Worm (Caenorhabditis elegans) whole organism, L4 larva: ENCODE results near the gene acy-2.

ENCODE experiments used
- D1046.2 ChIP-seq: fragments of 200-800 bp; sonication (Bioruptor generic); IDR thresholded peaks from 2 replicates; pipeline ENCODE4 v1.3.6; 2022; ENCODE audit warnings: missing genetic modification characterization, missing compliant biosample characterization
- F10B5.3 ChIP-seq: sonication (generic microtip); optimal IDR thresholded peaks from 2 replicates; lab custom pipeline; 2016; ENCODE audit warnings: mild to moderate bottlenecking, missing genetic modification characterization, missing compliant biosample characterization
- F26F4.8 ChIP-seq: fragments of 200-800 bp; sonication (Bioruptor generic); conservative IDR thresholded peaks from 2 replicates; pipeline ENCODE4 v1.3.6; 2022; ENCODE audit warnings: missing genetic modification characterization, missing compliant biosample characterization
- F49E8.2 ChIP-seq: sonication (generic microtip); optimal IDR thresholded peaks from 2 replicates; lab custom pipeline; 2016; ENCODE audit warnings: missing compliant biosample characterization, mild to moderate bottlenecking, missing genetic modification characterization, borderline replicate concordance
- Y5F2A.4 ChIP-seq: fragments of 200-800 bp; sonication (Bioruptor generic); optimal IDR thresholded peaks from 2 replicates; lab custom pipeline; 2018; ENCODE audit warnings: mild to moderate bottlenecking, missing genetic modification characterization, missing compliant biosample characterization
- Y75B8A.6 ChIP-seq: fragments of 200-800 bp; sonication (Bioruptor generic); IDR thresholded peaks from 2 replicates; pipeline ENCODE4 v1.3.6; 2022; ENCODE audit warnings: missing genetic modification reagents, missing genetic modification characterization, missing compliant biosample characterization
- ZK546.5 ChIP-seq, 2 experiments: sonication (generic microtip); optimal IDR thresholded peaks; 2 replicates each; lab custom pipeline; 2017; ENCODE audit warnings: missing biosample characterization in 2 of 2, missing genetic modification characterization in 2 of 2
- aha-1 ChIP-seq: fragments of 150-350 bp; peaks from one replicate; lab custom pipeline; 2014; ENCODE audit warnings: missing biosample characterization, missing genetic modification characterization
- arid-1 ChIP-seq: fragments of 200-800 bp; sonication (Bioruptor generic); conservative IDR thresholded peaks from 2 replicates; pipeline ENCODE4 v1.3.6; 2022; ENCODE audit warnings: missing genetic modification reagents, missing genetic modification characterization, missing compliant biosample characterization
- ceh-32 ChIP-seq: sonication (generic microtip); optimal IDR thresholded peaks from 2 replicates; lab custom pipeline; 2016; ENCODE audit warnings: mild to moderate bottlenecking, missing genetic modification characterization, missing compliant biosample characterization; ENCODE audit not compliant: poor library complexity
- ceh-44 ChIP-seq: fragments of 200-800 bp; sonication (Bioruptor generic); IDR thresholded peaks from 2 replicates; pipeline ENCODE4 v1.3.6; 2022; ENCODE audit warnings: missing genetic modification reagents, missing genetic modification characterization, missing compliant biosample characterization
- ceh-62 ChIP-seq: sonication (generic microtip); optimal IDR thresholded peaks from 2 replicates; lab custom pipeline; 2017; ENCODE audit warnings: missing biosample characterization, missing genetic modification characterization
- ces-1 ChIP-seq: fragments of 150-350 bp; sonication (generic microtip); optimal IDR thresholded peaks from 4 replicates; lab custom pipeline; 2014; ENCODE audit warnings: missing biosample characterization, missing genetic modification reagents, missing genetic modification characterization
- duxl-1 ChIP-seq: sonication (generic microtip); optimal IDR thresholded peaks from 2 replicates; lab custom pipeline; 2016; ENCODE audit warnings: mild to moderate bottlenecking, missing genetic modification characterization, moderate library complexity, missing compliant biosample characterization; ENCODE audit not compliant: poor library complexity
- dve-1 ChIP-seq: sonication (generic microtip); optimal IDR thresholded peaks from 2 replicates; lab custom pipeline; 2017; ENCODE audit warnings: antibody characterized with exemption, mild to moderate bottlenecking, missing genetic modification characterization, missing compliant biosample characterization; ENCODE audit not compliant: insufficient read depth
- egl-27 ChIP-seq: sonication (generic microtip); optimal IDR thresholded peaks from 3 replicates; lab custom pipeline; 2017; ENCODE audit warnings: missing biosample characterization, missing genetic modification reagents, missing genetic modification characterization
- fkh-10 ChIP-seq: fragments of 150-350 bp; optimal IDR thresholded peaks from 2 replicates; lab custom pipeline; 2014; ENCODE audit warnings: missing biosample characterization, missing genetic modification reagents, missing genetic modification characterization
- fos-1 ChIP-seq: fragments of 150-350 bp; optimal IDR thresholded peaks from 2 replicates; lab custom pipeline; 2014; ENCODE audit warnings: missing biosample characterization, missing genetic modification characterization
- hif-1 ChIP-seq, 2 experiments: sonication (generic microtip); optimal IDR thresholded peaks; 2 replicates each; lab custom pipeline; 2016 to 2017; ENCODE audit warnings: missing compliant biosample characterization in 2 of 2, missing genetic modification characterization in 2 of 2, missing genetic modification reagents in 2 of 2, missing genotype in 2 of 2, mild to moderate bottlenecking in 1 of 2
- hlh-11 ChIP-seq: fragments of 200-800 bp; sonication (Bioruptor generic); optimal IDR thresholded peaks from 2 replicates; lab custom pipeline; 2018; ENCODE audit warnings: mild to moderate bottlenecking, missing genetic modification characterization, missing compliant biosample characterization
- lin-1 ChIP-seq: fragments of 200-800 bp; sonication (Bioruptor generic); IDR thresholded peaks from 2 replicates; pipeline ENCODE4 v1.3.6; 2022; ENCODE audit warnings: missing genetic modification reagents, missing genetic modification characterization, missing compliant biosample characterization
- lin-13 ChIP-seq: fragments of 150-350 bp; optimal IDR thresholded peaks from 2 replicates; lab custom pipeline; 2014; ENCODE audit warnings: missing biosample characterization, missing genetic modification reagents, missing genetic modification characterization
- lsy-2 ChIP-seq, 2 experiments: fragments of 150-350 bp in 1 of 2; sonication (generic microtip) in 1 of 2; optimal IDR thresholded peaks; 2 replicates each; lab custom pipeline; 2014 to 2017; ENCODE audit warnings: missing biosample characterization in 2 of 2, missing genetic modification characterization in 2 of 2
- mdl-1 ChIP-seq, 2 experiments: fragments of 150-350 bp in 1 of 2; sonication (generic microtip) in 1 of 2; optimal IDR thresholded peaks; 2 replicates each; lab custom pipeline; 2014 to 2017; ENCODE audit warnings: missing biosample characterization in 2 of 2, missing genetic modification characterization in 2 of 2
- mep-1 ChIP-seq: fragments of 150-350 bp; sonication (generic microtip); optimal IDR thresholded peaks from 3 replicates; lab custom pipeline; 2014; ENCODE audit warnings: missing biosample characterization, missing genetic modification characterization
- mes-2 ChIP-seq: sonication (generic microtip); optimal IDR thresholded peaks from 2 replicates; lab custom pipeline; 2016; ENCODE audit warnings: missing genotype, mild to moderate bottlenecking, missing genetic modification characterization, missing compliant biosample characterization; ENCODE audit not compliant: poor library complexity, severe bottlenecking
- nhr-102 ChIP-seq: sonication (generic microtip); optimal IDR thresholded peaks from 2 replicates; lab custom pipeline; 2016; ENCODE audit warnings: mild to moderate bottlenecking, missing genetic modification characterization, moderate library complexity, missing compliant biosample characterization
- nhr-11 ChIP-seq: fragments of 150-350 bp; optimal IDR thresholded peaks from 2 replicates; lab custom pipeline; 2014; ENCODE audit warnings: missing biosample characterization, missing genetic modification characterization
- nhr-111 ChIP-seq: fragments of 200-800 bp; sonication (Bioruptor generic); optimal IDR thresholded peaks from 2 replicates; lab custom pipeline; 2018; ENCODE audit warnings: mild to moderate bottlenecking, missing genetic modification characterization, missing compliant biosample characterization
- nhr-237 ChIP-seq: sonication (generic microtip); optimal IDR thresholded peaks from 2 replicates; lab custom pipeline; 2017; ENCODE audit warnings: missing biosample characterization, missing genetic modification characterization
- nhr-41 ChIP-seq: fragments of 200-800 bp; sonication (Bioruptor generic); IDR thresholded peaks from 2 replicates; pipeline ENCODE4 v1.3.6; 2022; ENCODE audit warnings: missing genetic modification reagents, missing genetic modification characterization, missing compliant biosample characterization
- nhr-48 ChIP-seq: sonication (generic microtip); optimal IDR thresholded peaks from 2 replicates; lab custom pipeline; 2016; ENCODE audit warnings: mild to moderate bottlenecking, missing genetic modification characterization, missing compliant biosample characterization
- pha-4 ChIP-seq, 2 experiments: fragments of 150-350 bp in 1 of 2; fragments of 200-800 bp in 1 of 2; sonication (Bioruptor generic) in 1 of 2; IDR thresholded peaks in 1 of 2; optimal IDR thresholded peaks in 1 of 2; 2 replicates each; pipeline versions ENCODE4 v1.3.6 to Lab custom; 2014 to 2022; ENCODE audit warnings: missing genetic modification characterization in 2 of 2, missing genetic modification reagents in 2 of 2, missing biosample characterization in 1 of 2, missing compliant biosample characterization in 1 of 2
- snpc-1.2 ChIP-seq: fragments of 200-800 bp; sonication (Bioruptor generic); IDR thresholded peaks from 2 replicates; pipeline ENCODE4 v1.3.6; 2022; ENCODE audit warnings: missing genetic modification reagents, missing genetic modification characterization, missing compliant biosample characterization
- snpc-4 ChIP-seq: fragments of 150-350 bp; optimal IDR thresholded peaks from 2 replicates; lab custom pipeline; 2014; ENCODE audit warnings: missing biosample characterization, missing genetic modification characterization
- tag-97 ChIP-seq: fragments of 200-800 bp; sonication (Bioruptor generic); IDR thresholded peaks from 2 replicates; pipeline ENCODE4 v1.3.6; 2022; ENCODE audit warnings: missing genetic modification characterization, missing compliant biosample characterization
- tra-1 ChIP-seq: fragments of 200-800 bp; sonication (Bioruptor generic); IDR thresholded peaks from 2 replicates; pipeline ENCODE4 v1.3.6; 2022; ENCODE audit warnings: missing genetic modification reagents, missing genetic modification characterization, missing compliant biosample characterization
- unc-62 ChIP-seq, 3 experiments: fragments of 150-350 bp in 1 of 3; sonication (generic microtip); optimal IDR thresholded peaks in 2 of 3; peaks in 1 of 3; 1 replicate in 1 of 3; 2 replicates in 2 of 3; lab custom pipeline; 2014 to 2017; ENCODE audit warnings: missing biosample characterization in 3 of 3, missing genetic modification characterization in 3 of 3, missing genetic modification reagents in 3 of 3, missing genotype in 1 of 3
- ztf-11 ChIP-seq: fragments of 150-350 bp; optimal IDR thresholded peaks from 2 replicates; lab custom pipeline; 2014; ENCODE audit warnings: missing biosample characterization, missing genetic modification characterization

acy-2 gene

ce11 chrV:6030559-6030975, 54.7 kb downstream of the acy-2 start (continued):
- TF ChIP-seq ZK546.5 (tag; optimal IDR thresholded peaks at IDR 0.05; lab: Kevin White, UChicago), result no peak
- no peak for TF ChIP-seq F26F4.8 (GFP tag; lab: Robert Waterston, UW)
- no peak for TF ChIP-seq aha-1 (tag; lab: Kevin White, UChicago)
- TF ChIP-seq F49E8.2 (tag; lab: Kevin White, UChicago), result no peak
- no peak for TF ChIP-seq tra-1 (GFP tag; lab: Robert Waterston, UW)
- no peak for TF ChIP-seq nhr-41
- TF ChIP-seq duxl-1 (tag; lab: Kevin White, UChicago), result no peak
- TF ChIP-seq pha-4 (GFP tag; IDR thresholded peaks at IDR 0.05; lab: Robert Waterston, UW), result no peak
- TF ChIP-seq pha-4 (tag; optimal IDR thresholded peaks at IDR 0.05; lab: Kevin White, UChicago), result no peak
- no peak for TF ChIP-seq ztf-11 (tag; lab: Kevin White, UChicago)
- TF ChIP-seq nhr-237 (tag; lab: Kevin White, UChicago), result no peak
- no peak for TF ChIP-seq D1046.2 (GFP tag; lab: Robert Waterston, UW)
- TF ChIP-seq snpc-1.2 (GFP tag; lab: Robert Waterston, UW), result no peak
- TF ChIP-seq egl-27 (tag; lab: Kevin White, UChicago), result no peak
- peak; percentile 12 to 42 for TF ChIP-seq lsy-2 (tag; optimal IDR thresholded peaks at IDR 0.05; lab: Kevin White, UChicago)
- no peak for TF ChIP-seq Y75B8A.6 (GFP tag; lab: Robert Waterston, UW)
- no peak for TF ChIP-seq tag-97 (GFP tag; lab: Robert Waterston, UW)
- TF ChIP-seq lin-13 (GFP tag; lab: Kevin White, UChicago), result no peak
- no peak for TF ChIP-seq F10B5.3
- TF ChIP-seq lin-1 (GFP tag; lab: Robert Waterston, UW), result no peak
- no peak for TF ChIP-seq ceh-32 (tag; lab: Kevin White, UChicago)
- TF ChIP-seq nhr-11 (tag; lab: Kevin White, UChicago), result peak; percentile 50
- TF ChIP-seq arid-1 (GFP tag; lab: Robert Waterston, UW), result no peak
- no peak for TF ChIP-seq nhr-48 (tag; lab: Kevin White, UChicago)
- TF ChIP-seq mes-2 (tag; lab: Kevin White, UChicago), result no peak
- no peak for TF ChIP-seq nhr-111 (GFP tag; lab: Kevin White, UChicago)
- TF ChIP-seq mep-1, result peak; percentile 25
- no peak for TF ChIP-seq nhr-102 (tag; lab: Kevin White, UChicago)
- TF ChIP-seq ceh-62 (tag; lab: Kevin White, UChicago), result no peak
- TF ChIP-seq snpc-4 (tag; lab: Kevin White, UChicago), result no peak
- peak in 1 of 2 experiments; percentile 99 for TF ChIP-seq unc-62 (GFP tag; optimal IDR thresholded peaks at IDR 0.05 in 1 of 2; lab: Kevin White, UChicago)
- TF ChIP-seq unc-62 (tag; optimal IDR thresholded peaks at IDR 0.05; lab: Kevin White, UChicago), result no peak
- no peak for TF ChIP-seq dve-1 (tag; lab: Kevin White, UChicago)
- no peak for TF ChIP-seq Y5F2A.4
- no peak for TF ChIP-seq ces-1 (GFP tag; lab: Kevin White, UChicago)
- peak in 1 of 2 experiments; percentile 70 for TF ChIP-seq hif-1 (tag; optimal IDR thresholded peaks at IDR 0.05; lab: Kevin White, UChicago)
- peak; percentile 56 for TF ChIP-seq hlh-11
- TF ChIP-seq fos-1 (tag; lab: Kevin White, UChicago), result no peak
- TF ChIP-seq ceh-44, result no peak
- TF ChIP-seq fkh-10, result no peak
- peak in 1 of 2 experiments; percentile 23 for TF ChIP-seq mdl-1 (tag; optimal IDR thresholded peaks at IDR 0.05; lab: Kevin White, UChicago)
- TF ChIP-seq, all 104 proteins: peak for 14
